Worm (Caenorhabditis elegans): Measurements from ENCODE around the gene F17E9.15.

DNA sequence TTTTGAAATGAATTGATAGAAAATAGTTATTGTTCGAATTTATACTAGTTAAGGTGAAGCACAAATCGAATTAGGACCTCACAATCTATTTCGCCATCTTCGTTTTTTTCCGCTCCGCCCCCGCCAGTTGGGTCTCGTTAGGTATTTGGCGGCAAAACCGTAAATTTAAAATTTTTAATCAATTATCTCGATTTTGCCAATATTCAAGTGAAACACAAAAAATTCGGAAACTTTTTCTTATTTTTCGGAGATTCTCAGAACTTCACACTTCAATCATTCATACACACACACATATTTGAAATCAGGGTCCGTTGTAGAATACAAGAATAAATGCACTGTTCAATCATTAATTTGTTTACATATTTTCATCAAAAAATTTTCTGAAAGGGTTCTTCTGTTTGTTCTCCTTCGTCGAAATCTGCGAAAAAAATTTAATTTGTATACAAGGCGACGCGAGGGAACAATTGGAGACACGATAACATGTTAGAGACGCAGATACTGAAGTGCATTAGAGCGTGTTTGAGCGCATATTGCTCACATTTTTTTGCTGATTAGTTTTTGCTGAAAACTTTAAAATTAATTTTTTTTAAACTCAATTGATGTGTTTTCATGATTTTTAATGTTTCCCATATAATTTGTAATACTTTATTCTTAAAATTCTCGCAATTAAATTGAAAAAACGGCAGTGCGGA lies 12.6 kb downstream of the F17E9.15 start, which contains the start of gene D2096.5:
- TF ChIP-seq ama-1 (optimal IDR thresholded peaks at IDR 0.05) (no peak), lsy-2 (tag; optimal IDR thresholded peaks at IDR 0.05) (no peak), ztf-4 (tag; optimal IDR thresholded peaks at IDR 0.05) (no peak), nhr-76 (tag; optimal IDR thresholded peaks at IDR 0.05) (no peak), aly-2 (tag; optimal IDR thresholded peaks at IDR 0.05) (no peak), skn-1 (tag; optimal IDR thresholded peaks at IDR 0.05) (no peak), hlh-17 (GFP tag; optimal IDR thresholded peaks at IDR 0.05; ENCODE audit: borderline replicate concordance) (no peak), F16B12.6 (tag; optimal IDR thresholded peaks at IDR 0.05) (no peak), nhr-12 (tag; optimal IDR thresholded peaks at IDR 0.05) (no peak), blmp-1 (tag; optimal IDR thresholded peaks at IDR 0.05) (no peak), snu-23 (GFP tag; optimal IDR thresholded peaks at IDR 0.05) (peak; percentile 20), ces-1 (GFP tag; optimal IDR thresholded peaks at IDR 0.05) (no peak), rnt-1 (tag; optimal IDR thresholded peaks at IDR 0.05) (no peak), mab-9 (GFP tag; IDR thresholded peaks at IDR 0.05) (no peak)

All from whole organism, L1 larva.